Fruit fly (Drosophila melanogaster): ENCODE results near the gene Coq8.

Gene Coq8

DNA sequence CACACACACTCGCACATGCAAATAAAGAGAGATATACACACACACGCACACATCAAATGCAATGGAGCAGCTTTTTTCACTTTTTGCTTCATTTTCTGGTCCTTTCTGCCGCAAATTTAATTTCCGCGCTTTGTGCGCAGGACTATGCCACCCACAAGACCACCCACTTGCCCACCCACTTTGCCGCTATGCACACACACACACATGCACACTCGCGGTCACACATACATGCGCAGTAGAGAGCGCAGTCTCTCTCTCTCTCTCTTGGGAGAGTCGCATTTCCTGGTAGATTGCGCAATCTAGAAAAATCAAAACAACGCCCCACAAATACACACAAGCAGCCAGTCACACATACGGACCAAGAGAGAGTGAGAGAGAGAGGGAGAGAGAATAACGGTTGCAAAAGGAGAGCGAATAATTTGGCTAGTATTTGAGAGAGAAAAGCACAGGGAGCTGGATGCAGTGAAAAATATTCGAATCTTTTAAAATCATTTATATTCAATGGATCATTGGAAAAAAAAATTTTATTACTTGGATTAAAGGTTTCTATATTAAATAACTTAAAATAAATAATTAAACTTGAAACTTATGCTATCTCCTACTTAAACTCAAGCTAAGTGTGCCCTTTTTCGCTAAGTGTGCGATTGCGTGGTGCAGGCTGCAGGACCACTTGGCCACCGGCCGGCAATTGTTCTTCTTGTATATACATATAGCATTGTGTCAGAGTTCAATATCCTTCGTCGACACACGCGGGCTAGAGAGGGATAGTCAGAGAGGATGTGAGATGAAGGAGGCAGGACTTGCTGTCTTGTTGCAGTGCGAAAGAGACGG, 24.7 kb upstream of the Coq8 start (continued):
- TF ChIP-seq CG42726 (GFP tag; IDR thresholded peaks at IDR 0.05; ENCODE audit: partially characterized antibody) (no peak), CG14014 (GFP tag; IDR thresholded peaks at IDR 0.05) (peak; percentile 80), peb (GFP tag; IDR thresholded peaks at IDR 0.05) (peak; percentile 66), Kr (GFP tag; optimal IDR thresholded peaks at IDR 0.05) (no peak), CG12071 (GFP tag; optimal IDR thresholded peaks at IDR 0.05) (no peak), Gsc (GFP tag; IDR thresholded peaks at IDR 0.05) (0 out of 2 replicates have a peak, but pooled peaks have one; percentile 22), twi (tag; optimal IDR thresholded peaks at IDR 0.05) (no peak), CG32772 (GFP tag; IDR thresholded peaks at IDR 0.05) (peak; percentile 70), Trl (optimal IDR thresholded peaks at IDR 0.05) (peak; percentile 79 to 81), Trl (GFP tag; optimal IDR thresholded peaks at IDR 0.05) (no peak), Hey (tag; optimal IDR thresholded peaks at IDR 0.05) (no peak), Dll (GFP tag; IDR thresholded peaks at IDR 0.05; ENCODE audit: partially characterized antibody) (no peak), Rx (GFP tag; IDR thresholded peaks at IDR 0.05) (peak; percentile 39; the same call in 1 of the 2 replicates), Dip3 (GFP tag; optimal IDR thresholded peaks at IDR 0.05) (no peak), usp (GFP tag; optimal IDR thresholded peaks at IDR 0.05) (no peak), ems (GFP tag; optimal IDR thresholded peaks at IDR 0.05) (no peak), Optix (GFP tag; IDR thresholded peaks at IDR 0.05) (peak; percentile 33; the same call in 1 of the 3 replicates), CG4328 (GFP tag; optimal IDR thresholded peaks at IDR 0.05) (peak; percentile 18), CG4282 (GFP tag; optimal IDR thresholded peaks at IDR 0.05) (no peak), CG18476 (GFP tag; optimal IDR thresholded peaks at IDR 0.05) (no peak), Hr3 (GFP tag; optimal IDR thresholded peaks at IDR 0.05) (peak; percentile 46), Hr51 (GFP tag; optimal IDR thresholded peaks at IDR 0.05) (peak in 1 of 2 experiments; percentile 58), ind (GFP tag; optimal IDR thresholded peaks at IDR 0.05) (peak; percentile 32), tin (GFP tag; optimal IDR thresholded peaks at IDR 0.05) (peak; percentile 22), slou (GFP tag; optimal IDR thresholded peaks at IDR 0.05) (no peak), CG32532 (GFP tag; IDR thresholded peaks at IDR 0.05) (peak; percentile 61; the same call in 1 of the 2 replicates), esg (GFP tag; conservative IDR thresholded peaks at IDR 0.05) (peak; percentile 24; the same call in 1 of the 2 replicates), CG13296 (GFP tag; optimal IDR thresholded peaks at IDR 0.05) (peak; percentile 41), bcd (GFP tag; optimal IDR thresholded peaks at IDR 0.05) (peak; percentile 53)

DNA sequence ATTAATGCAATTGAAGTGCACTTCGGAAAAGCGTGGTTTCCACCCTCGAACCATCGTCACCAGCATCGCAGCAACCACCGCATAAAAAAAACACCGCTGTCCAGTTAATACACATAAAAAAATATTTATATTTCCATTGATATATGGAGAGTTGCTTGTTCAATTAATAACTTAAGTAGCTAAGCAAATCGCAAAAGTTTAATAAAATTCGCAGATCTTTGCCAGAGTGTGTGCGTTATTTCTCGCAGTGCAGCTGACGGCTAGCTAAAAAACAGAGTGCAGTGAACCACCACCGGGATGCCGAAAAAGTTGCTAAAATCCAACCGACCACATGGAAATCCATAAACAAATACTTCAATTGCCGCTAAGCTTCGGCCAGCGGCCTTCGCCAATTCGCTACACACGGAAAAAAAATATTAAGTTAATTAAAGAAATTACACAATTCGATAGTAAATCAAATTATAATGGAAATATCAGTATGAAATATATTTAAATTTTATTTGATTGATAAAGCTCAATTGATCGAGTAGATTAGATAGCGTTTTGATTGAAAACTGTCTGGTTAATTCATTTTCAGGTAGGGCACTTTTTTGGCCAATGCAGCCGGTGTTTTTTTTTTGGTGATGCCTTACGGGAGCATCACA, 22.5 kb upstream of the Coq8 start:
- TF ChIP-seq CG12942 (GFP tag; optimal IDR thresholded peaks at IDR 0.05) (no peak), CG15601 (tag; optimal IDR thresholded peaks at IDR 0.05) (peak; percentile 7), CG1024 (GFP tag; IDR thresholded peaks at IDR 0.05) (0 out of 2 replicates have a peak, but pooled peaks have one; percentile 17), ewg (GFP tag; optimal IDR thresholded peaks at IDR 0.05) (peak; percentile 25), knrl (GFP tag; IDR thresholded peaks at IDR 0.05; ENCODE audit: partially characterized antibody) (no peak), CG8281 (tag; optimal IDR thresholded peaks at IDR 0.05) (no peak), vnd (GFP tag; IDR thresholded peaks at IDR 0.05; ENCODE audit: partially characterized antibody) (no peak), ind (GFP tag; optimal IDR thresholded peaks at IDR 0.05) (peak; percentile 6), CG12391 (tag; optimal IDR thresholded peaks at IDR 0.05) (peak; percentile 39), CG10462 (GFP tag; optimal IDR thresholded peaks at IDR 0.05) (no peak), chn (GFP tag; optimal IDR thresholded peaks at IDR 0.05) (no peak), CkIIα-i1 (GFP tag; IDR thresholded peaks at IDR 0.05) (no peak), ken (GFP tag; IDR thresholded peaks at IDR 0.05) (0 out of 3 replicates have a peak, but pooled peaks have one; percentile 34), Mrtf (GFP tag; IDR thresholded peaks at IDR 0.05) (no peak), CG10959 (GFP tag; IDR thresholded peaks at IDR 0.05) (0 out of 2 replicates have a peak, but pooled peaks have one; percentile 19), Ptx1 (GFP tag; IDR thresholded peaks at IDR 0.05) (0 out of 2 replicates have a peak, but pooled peaks have one; percentile 28), Tbp (GFP tag; optimal IDR thresholded peaks at IDR 0.05) (no peak), bowl (GFP tag; IDR thresholded peaks at IDR 0.05) (peak; percentile 35; the same call in 1 of the 2 replicates), sens-2 (GFP tag; IDR thresholded peaks at IDR 0.05) (0 out of 2 replicates have a peak, but pooled peaks have one; percentile 33), Sin3A (optimal IDR thresholded peaks at IDR 0.05) (no peak), Med (GFP tag) (peak; percentile 69), CG4707 (GFP tag; optimal IDR thresholded peaks at IDR 0.05) (no peak)

Measured in whole organism, embryonic.